Fruit fly (Drosophila melanogaster) Kc167 (cell line): Measurements from ENCODE around the gene tal-3A.

Experiments used
- Myc ChIP-seq: fragments of >200 bp; optimal IDR thresholded peaks from 2 replicates; lab custom pipeline; 2017; ENCODE audit warnings: missing external identifiers
- Sin3A ChIP-seq: fragments of >200 bp; optimal IDR thresholded peaks from 2 replicates; lab custom pipeline; 2018; ENCODE audit warnings: missing external identifiers
- h ChIP-seq: fragments of >200 bp; optimal IDR thresholded peaks from 3 replicates; lab custom pipeline; 2018; ENCODE audit warnings: missing external identifiers

- TF ChIP-seq Sin3A (no peak), Myc (lab: Kevin White, UChicago) (no peak), h (no peak)
Observed at dm6 chr3R:13848272-13848671, 35.4 kb downstream of the tal-3A start.
